Fruit fly (Drosophila melanogaster) whole organism, wandering third instar larva: Measurements from ENCODE around the gene CG44098.

Experiments
- CG32264 ChIP-seq: fragments of 200-800 bp; sonication (Bioruptor generic); optimal IDR thresholded peaks from 2 replicates; lab custom pipeline; 2016; ENCODE audit warnings: missing biosample characterization, missing genetic modification characterization
- CG9705 ChIP-seq: fragments of 200-800 bp; sonication (Bioruptor generic); optimal IDR thresholded peaks from 2 replicates; lab custom pipeline; 2018; ENCODE audit warnings: missing biosample characterization, mild to moderate bottlenecking, missing genetic modification characterization
- CrebA ChIP-seq: fragments of 200-800 bp; sonication (Bioruptor generic); optimal IDR thresholded peaks from 2 replicates; lab custom pipeline; 2016; ENCODE audit warnings: missing biosample characterization, mild to moderate bottlenecking, missing genetic modification characterization, borderline replicate concordance
- Dif ChIP-seq: fragments of 200-275, 200-300 bp; sonication (Bioruptor generic); optimal IDR thresholded peaks from 2 replicates; lab custom pipeline; 2018; ENCODE audit warnings: missing biosample characterization, missing genetic modification characterization; ENCODE audit not compliant: partially characterized antibody
- HLH106 ChIP-seq: fragments of 200-800 bp; optimal IDR thresholded peaks from 3 replicates; lab custom pipeline; 2019; ENCODE audit warnings: missing biosample characterization, mild to moderate bottlenecking, missing genetic modification characterization, moderate library complexity
- Hnf4 ChIP-seq: fragments of 200-800 bp; sonication (Bioruptor generic); optimal IDR thresholded peaks from 2 replicates; lab custom pipeline; 2016; ENCODE audit warnings: missing biosample characterization, mild to moderate bottlenecking, missing genetic modification characterization
- Hr78 ChIP-seq: fragments of >200 bp; optimal IDR thresholded peaks from 2 replicates; lab custom pipeline; 2017; ENCODE audit warnings: missing biosample characterization, missing genetic modification characterization
- Hr83 ChIP-seq: fragments of 200-300 bp; sonication (Bioruptor generic); optimal IDR thresholded peaks from 2 replicates; lab custom pipeline; 2016; ENCODE audit warnings: missing biosample characterization, mild to moderate bottlenecking, missing genetic modification characterization, moderate library complexity; ENCODE audit not compliant: poor library complexity, severe bottlenecking
- Jra ChIP-seq: sonication (Bioruptor generic); optimal IDR thresholded peaks from 2 replicates; lab custom pipeline; 2016; ENCODE audit warnings: missing biosample characterization, missing genetic modification characterization
- Mio ChIP-seq: sonication (Bioruptor generic); optimal IDR thresholded peaks from 2 replicates; lab custom pipeline; 2016; ENCODE audit warnings: missing biosample characterization, missing genetic modification characterization
- N ChIP-seq: fragments of >200 bp; optimal IDR thresholded peaks from 2 replicates; lab custom pipeline; 2018; ENCODE audit warnings: missing biosample characterization, missing external identifiers, missing genetic modification characterization
- OdsH ChIP-seq: fragments of 200-800 bp; sonication (Bioruptor generic); optimal IDR thresholded peaks from 2 replicates; lab custom pipeline; 2016; ENCODE audit warnings: missing biosample characterization, mild to moderate bottlenecking, missing genetic modification characterization
- Rel ChIP-seq, 2 experiments: fragments of 200-800 bp; sonication (Bioruptor generic) in 1 of 2; optimal IDR thresholded peaks; 2 replicates in 1 of 2; 3 replicates in 1 of 2; lab custom pipeline; 2016 to 2019; ENCODE audit warnings: mild to moderate bottlenecking in 2 of 2, missing biosample characterization in 2 of 2, missing genetic modification characterization in 2 of 2, moderate library complexity in 1 of 2
- Sp1 ChIP-seq: fragments of 200-800 bp; sonication (Bioruptor generic); optimal IDR thresholded peaks from 3 replicates; lab custom pipeline; 2019; ENCODE audit warnings: missing biosample characterization, mild to moderate bottlenecking, missing genetic modification characterization, moderate library complexity
- Vsx2 ChIP-seq: fragments of 200-300, 225-300 bp; sonication (Bioruptor generic); optimal IDR thresholded peaks from 2 replicates; lab custom pipeline; 2018; ENCODE audit warnings: missing biosample characterization, missing genetic modification characterization; ENCODE audit not compliant: partially characterized antibody
- br ChIP-seq: fragments of 200-800 bp; sonication (Bioruptor generic); optimal IDR thresholded peaks from 2 replicates; lab custom pipeline; 2016; ENCODE audit warnings: missing biosample characterization, missing genetic modification characterization
- brk ChIP-seq: fragments of 200-800 bp; sonication (Bioruptor generic); optimal IDR thresholded peaks from 2 replicates; lab custom pipeline; 2016; ENCODE audit warnings: missing biosample characterization, mild to moderate bottlenecking, missing genetic modification characterization
- dmrt93B ChIP-seq: fragments of 200-800 bp; sonication (Bioruptor generic); optimal IDR thresholded peaks from 2 replicates; lab custom pipeline; 2018; ENCODE audit warnings: missing biosample characterization, mild to moderate bottlenecking, missing genetic modification characterization
- dsf ChIP-seq: sonication (Bioruptor generic); optimal IDR thresholded peaks from 2 replicates; lab custom pipeline; 2016; ENCODE audit warnings: missing biosample characterization, missing genetic modification characterization, borderline replicate concordance
- fru ChIP-seq: fragments of 200-800 bp; sonication (Bioruptor generic); optimal IDR thresholded peaks from 3 replicates; lab custom pipeline; 2016; ENCODE audit warnings: missing biosample characterization, mild to moderate bottlenecking, missing genetic modification characterization
- h ChIP-seq: fragments of 200-800 bp; sonication (Bioruptor generic); optimal IDR thresholded peaks from 3 replicates; lab custom pipeline; 2016; ENCODE audit warnings: missing biosample characterization, mild to moderate bottlenecking, missing genetic modification characterization
- lola ChIP-seq: fragments of >200 bp; optimal IDR thresholded peaks from 2 replicates; lab custom pipeline; 2017; ENCODE audit warnings: missing biosample characterization, missing genetic modification characterization
- pan ChIP-seq: fragments of >200 bp; optimal IDR thresholded peaks from 2 replicates; lab custom pipeline; 2017
- psq ChIP-seq: fragments of 200-800 bp; sonication (Bioruptor generic); optimal IDR thresholded peaks from 3 replicates; lab custom pipeline; 2017; ENCODE audit warnings: missing biosample characterization, mild to moderate bottlenecking, missing genetic modification characterization, moderate library complexity
- rgr ChIP-seq: fragments of 200-800 bp; sonication (Bioruptor generic); optimal IDR thresholded peaks from 3 replicates; lab custom pipeline; 2016; ENCODE audit warnings: missing biosample characterization, mild to moderate bottlenecking, missing genetic modification characterization
- tai ChIP-seq: sonication (Bioruptor generic); optimal IDR thresholded peaks from 2 replicates; lab custom pipeline; 2016; ENCODE audit warnings: missing biosample characterization, missing genetic modification characterization
- usp ChIP-seq: fragments of >200 bp; optimal IDR thresholded peaks from 2 replicates; lab custom pipeline; 2017; ENCODE audit warnings: missing biosample characterization, missing genetic modification characterization
- woc ChIP-seq: sonication (Bioruptor generic); optimal IDR thresholded peaks from 2 replicates; lab custom pipeline; 2016; ENCODE audit warnings: missing biosample characterization, mild to moderate bottlenecking, missing genetic modification characterization

CG44098 gene

DNA sequence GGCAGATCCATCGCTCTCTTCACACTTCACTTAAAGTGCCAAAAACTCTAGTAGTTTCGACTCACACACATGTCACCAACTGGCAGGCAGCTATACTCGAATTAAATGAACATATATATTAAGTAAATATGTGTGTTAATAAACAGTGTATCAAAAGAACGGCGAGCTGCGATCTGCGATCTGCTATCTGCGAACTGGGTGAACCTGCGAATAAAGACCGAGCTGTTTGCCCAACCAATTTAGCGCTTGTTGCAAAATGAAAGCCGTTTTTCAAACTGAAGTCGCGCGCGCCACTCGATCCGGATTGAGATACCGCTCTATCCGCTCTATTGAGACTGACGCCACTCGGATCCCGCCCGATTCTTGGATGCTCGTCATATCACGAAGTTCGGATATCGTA is at the start of gene CG44098:
TSS of gene CG44098 (minus strand) at position 101 of the 400 bp plus-strand sequence.
- TF ChIP-seq dsf (GFP tag; lab: Kevin White, UChicago) (no peak), br (GFP tag; lab: Kevin White, UChicago) (no peak), HLH106 (tag; lab: Kevin White, UChicago) (no peak), h (GFP tag; lab: Kevin White, UChicago) (peak; percentile 13), Hr83 (peak; percentile 15), rgr (GFP tag; lab: Kevin White, UChicago) (peak; percentile 7)

DNA sequence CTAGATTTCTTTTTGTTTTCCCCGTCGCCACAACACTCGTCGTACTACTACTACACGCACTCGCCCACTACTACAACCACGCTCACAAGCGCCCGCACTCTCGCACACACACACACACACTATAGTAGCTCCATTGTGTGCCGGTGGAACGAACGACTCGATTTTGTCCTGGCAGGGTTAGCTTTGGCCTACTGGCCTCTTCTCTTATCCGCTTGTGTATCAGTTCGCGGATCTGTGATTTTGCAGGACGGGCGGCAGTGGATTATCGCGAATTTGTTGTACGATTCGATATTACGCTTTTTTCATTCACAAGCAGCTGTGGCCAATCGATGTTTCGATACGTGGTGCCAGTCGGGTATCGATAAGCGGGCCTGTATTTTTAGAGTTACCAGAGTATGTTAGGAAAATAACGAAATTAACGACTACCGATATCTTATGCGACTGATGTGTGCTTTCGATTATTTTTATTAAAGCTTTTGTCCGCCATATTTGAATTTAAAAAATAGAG is 48.2 kb upstream of the CG44098 start, which contains the start of gene CG14657:
TSS of gene CG14657 (minus strand) at position 335 of the 508 bp plus-strand sequence.
- TF ChIP-seq N (GFP tag; lab: Kevin White, UChicago) (peak; percentile 69), Dif (GFP tag; lab: Kevin White, UChicago) (peak; percentile 15), psq (GFP tag; lab: Kevin White, UChicago) (peak; percentile 5), Hr78 (GFP tag; lab: Kevin White, UChicago) (no peak), Mio (GFP tag; lab: Kevin White, UChicago) (no peak)

DNA sequence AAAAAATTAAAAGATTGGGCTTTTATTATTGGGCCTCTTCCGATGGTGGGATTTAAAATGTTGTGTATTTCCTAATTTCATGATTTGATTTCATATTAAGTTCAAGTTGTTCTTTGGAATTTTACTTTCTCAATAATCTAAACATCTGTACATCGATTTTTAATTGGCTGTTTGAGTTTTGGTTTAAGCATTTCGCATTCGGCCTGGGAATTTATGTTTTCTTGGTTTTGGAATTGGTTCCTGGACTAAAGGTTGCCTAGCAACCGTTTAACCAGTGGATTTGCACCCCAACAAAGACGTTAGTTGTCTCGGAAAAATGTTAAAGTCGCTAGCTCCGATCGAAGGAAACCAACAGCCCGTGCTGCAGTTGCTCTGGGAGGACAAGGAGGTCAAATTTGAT is 43.0 kb upstream of the CG44098 start, which contains the start of gene BBS5:
TSS of gene BBS5 (plus strand) at position 301 of the 400 bp plus-strand sequence.
- no peak for TF ChIP-seq Vsx2 (GFP tag; lab: Kevin White, UChicago)
- TF ChIP-seq Hr78 (GFP tag; lab: Kevin White, UChicago): no peak
- TF ChIP-seq usp (GFP tag; lab: Kevin White, UChicago): no peak
- TF ChIP-seq CrebA (GFP tag; lab: Kevin White, UChicago): no peak
- TF ChIP-seq HLH106 (tag; lab: Kevin White, UChicago): no peak
- no peak for TF ChIP-seq Jra (GFP tag; lab: Kevin White, UChicago)
- TF ChIP-seq CG32264 (GFP tag; lab: Kevin White, UChicago): no peak
- no peak for TF ChIP-seq woc (GFP tag; lab: Kevin White, UChicago)

DNA sequence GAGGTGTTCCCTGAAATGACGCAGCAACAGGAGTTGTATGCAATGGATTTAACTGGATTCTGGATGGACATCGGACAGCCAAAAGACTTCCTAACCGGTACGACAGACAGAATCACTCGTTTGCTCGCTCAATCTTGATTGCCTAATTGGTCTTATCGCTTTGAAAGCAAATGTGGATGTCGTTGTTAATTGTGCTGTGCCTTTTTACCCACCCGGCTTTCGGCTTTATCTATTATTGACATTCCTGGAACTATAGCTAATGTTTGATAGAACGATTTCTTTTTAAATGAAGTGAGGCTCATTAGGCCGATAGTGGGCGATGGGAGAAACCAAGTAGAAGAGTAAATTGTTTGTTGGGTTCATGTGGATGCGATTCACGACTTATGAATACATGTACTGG is 41.7 kb upstream of the CG44098 start:
- no peak for TF ChIP-seq dsf (GFP tag; lab: Kevin White, UChicago)
- no peak for TF ChIP-seq dmrt93B (GFP tag; lab: Kevin White, UChicago)
- TF ChIP-seq tai (GFP tag; lab: Kevin White, UChicago): no peak

DNA sequence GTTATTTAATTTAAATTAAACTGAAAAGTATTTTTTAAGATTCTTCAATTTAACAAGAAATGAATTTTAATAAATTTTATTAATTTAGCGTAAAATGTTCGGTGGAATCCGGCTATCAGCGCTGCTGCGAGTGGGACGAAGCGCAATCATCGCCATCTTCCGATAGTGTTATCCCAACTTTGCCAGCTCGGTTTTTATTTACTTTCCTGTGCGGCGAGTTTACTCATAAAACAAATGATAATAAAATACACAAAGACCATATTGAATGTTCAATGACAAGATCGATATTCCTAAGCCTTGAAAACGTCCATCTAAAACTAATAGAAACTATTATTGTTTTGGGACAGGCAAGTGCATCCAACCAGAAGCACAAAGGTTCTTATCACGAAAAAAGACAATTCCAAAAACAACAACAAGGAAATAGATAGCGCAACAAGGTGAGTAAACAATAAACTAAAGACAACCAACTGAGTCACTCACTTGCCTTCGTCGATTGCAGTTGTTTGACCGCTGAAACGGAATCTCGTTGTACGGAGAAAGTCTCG is 40.2 kb upstream of the CG44098 start:
- peak; percentile 28 for TF ChIP-seq fru (GFP tag; lab: Kevin White, UChicago)
- TF ChIP-seq br (GFP tag; lab: Kevin White, UChicago): peak; percentile 28
- TF ChIP-seq Vsx2 (GFP tag; lab: Kevin White, UChicago): no peak
- TF ChIP-seq OdsH (GFP tag; lab: Kevin White, UChicago): peak; percentile 24
- TF ChIP-seq h (GFP tag; lab: Kevin White, UChicago): peak; percentile 25
- no peak for TF ChIP-seq Rel (GFP tag; optimal IDR thresholded peaks at IDR 0.05; lab: Kevin White, UChicago)
- peak; percentile 48 for TF ChIP-seq Rel (tag; optimal IDR thresholded peaks at IDR 0.05; lab: Kevin White, UChicago)
- peak; percentile 37 for TF ChIP-seq CG32264 (GFP tag; lab: Kevin White, UChicago)
- no peak for TF ChIP-seq brk
- TF ChIP-seq lola (GFP tag; lab: Kevin White, UChicago): no peak
- peak; percentile 51 for TF ChIP-seq woc (GFP tag; lab: Kevin White, UChicago)
- peak; percentile 72 for TF ChIP-seq Hr83
- peak; percentile 37 for TF ChIP-seq Sp1 (GFP tag; lab: Kevin White, UChicago)
- peak; percentile 19 for TF ChIP-seq psq (GFP tag; lab: Kevin White, UChicago)
- peak; percentile 41 for TF ChIP-seq rgr (GFP tag; lab: Kevin White, UChicago)
- no peak for TF ChIP-seq pan
- TF ChIP-seq Hnf4 (GFP tag; lab: Kevin White, UChicago): peak; percentile 51
- TF ChIP-seq CG9705: peak; percentile 16
- peak; percentile 12 for TF ChIP-seq tai (GFP tag; lab: Kevin White, UChicago)
